Worm (Caenorhabditis elegans): ENCODE results near the gene C01G12.7.

DNA sequence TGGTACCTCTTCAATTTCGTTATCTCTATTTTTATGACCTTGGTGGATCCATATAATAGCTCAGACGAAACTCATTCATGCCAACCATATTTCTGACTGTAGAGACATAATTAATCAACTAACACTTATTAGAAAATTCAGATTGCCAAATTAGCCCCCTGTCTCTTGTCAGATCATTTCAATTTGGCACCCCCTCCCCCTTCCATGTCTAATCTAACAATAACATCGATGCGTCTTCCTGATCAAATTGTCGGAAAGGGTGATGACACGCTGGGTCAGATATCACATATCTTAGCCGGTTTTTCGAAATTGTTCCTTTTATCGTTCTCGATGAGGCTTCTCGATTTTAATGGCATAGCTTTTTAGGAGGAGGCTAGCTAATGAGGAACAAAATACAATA lies 19.6 kb upstream of the C01G12.7 start:
- no peak for TF ChIP-seq npax-4 (tag; optimal IDR thresholded peaks at IDR 0.05)
- no peak for TF ChIP-seq pha-4 (tag; optimal IDR thresholded peaks at IDR 0.05)
- TF ChIP-seq dmd-4 (tag; optimal IDR thresholded peaks at IDR 0.05; ENCODE audit: borderline replicate concordance): no peak
- TF ChIP-seq sox-4 (tag; optimal IDR thresholded peaks at IDR 0.05): no peak
- TF ChIP-seq ceh-22 (tag; optimal IDR thresholded peaks at IDR 0.05): no peak
